2 worm cellular contexts compared by ENCODE assay signal in genomic region chrIV:5083832-5084231, ce11.
A peak's percentile ranks its signal among the peaks of the same experiment; 100 is the strongest.
TF ChIP-seq lines count a peak whose summit lies in the region.

No protein-coding gene starts in this region.

TF ChIP-seq in whole organism, L4 larva, 104 proteins besides CTCF, POLR2A, EP300 and RAD21:
- TF ChIP-seq set-16 (GFP tag; IDR thresholded peaks at IDR 0.05; lab: Robert Waterston, UW), result no peak
- TF ChIP-seq lin-38 (GFP tag; IDR thresholded peaks at IDR 0.05; lab: Robert Waterston, UW), result peak; percentile 70
TF ChIP-seq in whole organism, L4 larva: peak in this region for 1.

TF ChIP-seq in whole organism, young adult, 124 proteins besides CTCF, POLR2A, EP300 and RAD21:
- TF ChIP-seq snpc-4 (GFP tag; optimal IDR thresholded peaks at IDR 0.05; lab: Kevin White, UChicago), result peak; percentile 18
- TF ChIP-seq snpc-4 (tag; optimal IDR thresholded peaks at IDR 0.05; lab: Kevin White, UChicago), result peak in 3 of 4 experiments; percentile 32 to 78 (median 62)
- peak; percentile 5 for TF ChIP-seq efl-1 (GFP tag; optimal IDR thresholded peaks at IDR 0.05; lab: Kevin White, UChicago)
- TF ChIP-seq ceh-100 (GFP tag; IDR thresholded peaks at IDR 0.05; lab: Robert Waterston, UW), result peak; percentile 75
- TF ChIP-seq F10E7.11 (tag; optimal IDR thresholded peaks at IDR 0.05; lab: Kevin White, UChicago), result no peak
- 0 out of 2 replicates have a peak, but pooled peaks have one; percentile 9 for TF ChIP-seq D2030.7 (GFP tag; IDR thresholded peaks at IDR 0.05; lab: Robert Waterston, UW)
- TF ChIP-seq mcd-1 (GFP tag; IDR thresholded peaks at IDR 0.05; lab: Robert Waterston, UW), result peak; percentile 30; the same call in 1 of the 2 replicates
- TF ChIP-seq repo-1 (tag; optimal IDR thresholded peaks at IDR 0.05; lab: Kevin White, UChicago), result no peak

Comparison
In these comparisons a context has a peak if more than half of its experiments do, and no peak if none do; other contexts are left out.
1. Of the 7 proteins assayed by ChIP-seq in both whole organism, young adult and whole organism, L4 larva: peak only in whole organism, young adult: snpc-4; only in whole organism, L4 larva: none; in both: none; in neither: 6.